Fruit fly (Drosophila melanogaster) Kc167 (cell line): ENCODE results near the gene CG33099.

Experiments
- Myc ChIP-seq: fragments of >200 bp; optimal IDR thresholded peaks from 2 replicates; lab custom pipeline; 2017; ENCODE audit warnings: missing external identifiers
- psq ChIP-seq: fragments of >200 bp; optimal IDR thresholded peaks from 2 replicates; lab custom pipeline; 2017; ENCODE audit warnings: missing external identifiers
- ttk ChIP-seq: sonication (Bioruptor generic); optimal IDR thresholded peaks from 2 replicates; lab custom pipeline; 2017; ENCODE audit warnings: missing external identifiers

DNA sequence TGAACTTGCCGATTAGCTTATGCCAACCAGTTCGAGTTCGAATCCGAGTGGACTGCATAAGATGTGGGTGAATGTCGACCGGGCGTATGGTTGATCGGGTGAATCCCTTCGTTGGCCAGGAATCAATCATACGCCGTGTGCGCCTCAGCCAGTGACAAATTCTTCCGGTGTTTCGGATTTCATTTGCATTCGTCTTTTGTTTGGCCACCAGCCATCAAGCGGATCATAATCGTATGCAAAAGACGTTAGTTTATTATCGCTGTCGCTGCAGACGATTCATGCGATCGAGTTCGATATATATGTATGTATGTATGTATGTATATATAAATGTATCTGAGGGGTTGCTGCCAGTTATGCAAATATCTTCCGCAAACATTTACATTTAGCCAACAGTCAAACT is 33.7 kb upstream of the CG33099 start:
- TF ChIP-seq psq: no peak
- no peak for TF ChIP-seq ttk (lab: Kevin White, UChicago)
- TF ChIP-seq Myc (lab: Kevin White, UChicago): no peak
